Fruit fly (Drosophila melanogaster): ENCODE measurements around the gene CG15431.

Gene CG15431

dm6 chr2L:4458119-4459056 lies 17.3 kb upstream of the CG15431 start, which contains the start of gene RpL27A:
TSS of gene RpL27A (minus strand) at chr2L:4458364.
- TF ChIP-seq salr (GFP tag; optimal IDR thresholded peaks at IDR 0.05) = peak in 1 of 2 experiments; percentile 78
- TF ChIP-seq Smox (GFP tag; optimal IDR thresholded peaks at IDR 0.05) = peak; percentile 60
- peak; percentile 64 for TF ChIP-seq CG10631 (GFP tag; optimal IDR thresholded peaks at IDR 0.05)
- TF ChIP-seq achi (GFP tag; optimal IDR thresholded peaks at IDR 0.05) = peak; percentile 69
- TF ChIP-seq CG11762 (GFP tag; optimal IDR thresholded peaks at IDR 0.05; ENCODE audit: insufficient read depth) = no peak
- TF ChIP-seq CG6163 (GFP tag; IDR thresholded peaks at IDR 0.05) = peak; percentile 87
- peak; percentile 70 for TF ChIP-seq cyc (GFP tag; optimal IDR thresholded peaks at IDR 0.05)
- TF ChIP-seq Ets96B (tag; optimal IDR thresholded peaks at IDR 0.05) = peak; percentile 19
- peak; percentile 80 for TF ChIP-seq Met (GFP tag; optimal IDR thresholded peaks at IDR 0.05)
- TF ChIP-seq CG16779 (tag; optimal IDR thresholded peaks at IDR 0.05) = no peak
- TF ChIP-seq esn (GFP tag; optimal IDR thresholded peaks at IDR 0.05) = peak; percentile 79
- peak; percentile 43 for TF ChIP-seq dsx (GFP tag; optimal IDR thresholded peaks at IDR 0.05; ENCODE audit: poor library complexity, severe bottlenecking)
- peak; percentile 19 for TF ChIP-seq Sox14 (GFP tag; optimal IDR thresholded peaks at IDR 0.05)
- peak; percentile 86 for TF ChIP-seq CG3919 (GFP tag; optimal IDR thresholded peaks at IDR 0.05)
- no peak for TF ChIP-seq Hr38 (GFP tag; optimal IDR thresholded peaks at IDR 0.05)
- no peak for TF ChIP-seq Gug (GFP tag; IDR thresholded peaks at IDR 0.05)
- TF ChIP-seq Sox102F (GFP tag; optimal IDR thresholded peaks at IDR 0.05) = no peak
- peak; percentile 37 for TF ChIP-seq fd59A (GFP tag; optimal IDR thresholded peaks at IDR 0.05)
- peak; percentile 61 for TF ChIP-seq acj6 (GFP tag; optimal IDR thresholded peaks at IDR 0.05)
- peak; percentile 48 for TF ChIP-seq CG7368 (GFP tag; optimal IDR thresholded peaks at IDR 0.05)
- peak; percentile 55 for TF ChIP-seq CG10669 (GFP tag; optimal IDR thresholded peaks at IDR 0.05)
- TF ChIP-seq CG6276 (GFP tag; optimal IDR thresholded peaks at IDR 0.05) = no peak
- TF ChIP-seq Sox15 (GFP tag; optimal IDR thresholded peaks at IDR 0.05) = peak; percentile 21
- no peak for TF ChIP-seq CG4318 (GFP tag; optimal IDR thresholded peaks at IDR 0.05)
- TF ChIP-seq Ets21C (GFP tag; optimal IDR thresholded peaks at IDR 0.05) = no peak
- peak; percentile 58 for TF ChIP-seq topi (GFP tag; optimal IDR thresholded peaks at IDR 0.05)
- peak; percentile 83 for TF ChIP-seq eg (GFP tag; IDR thresholded peaks at IDR 0.05)
- TF ChIP-seq spab (GFP tag; optimal IDR thresholded peaks at IDR 0.05) = no peak
- TF ChIP-seq CG9139 (GFP tag; optimal IDR thresholded peaks at IDR 0.05) = no peak
- peak; percentile 65 for TF ChIP-seq Hr4 (GFP tag; optimal IDR thresholded peaks at IDR 0.05)
- TF ChIP-seq CG6808 (GFP tag; optimal IDR thresholded peaks at IDR 0.05) = peak; percentile 65
- TF ChIP-seq CG6854 (GFP tag; optimal IDR thresholded peaks at IDR 0.05) = peak; percentile 90
- TF ChIP-seq CG15336 (GFP tag; IDR thresholded peaks at IDR 0.05) = peak; percentile 69
- TF ChIP-seq pdm3 (GFP tag; optimal IDR thresholded peaks at IDR 0.05) = peak; percentile 57
- TF ChIP-seq ss (GFP tag; optimal IDR thresholded peaks at IDR 0.05) = peak; percentile 70 to 75
- TF ChIP-seq CG8319 (GFP tag; optimal IDR thresholded peaks at IDR 0.05) = no peak
- TF ChIP-seq Eip75B (GFP tag; optimal IDR thresholded peaks at IDR 0.05) = peak; percentile 67
- no peak for TF ChIP-seq CG11902 (GFP tag; optimal IDR thresholded peaks at IDR 0.05)
- TF ChIP-seq vri (GFP tag; optimal IDR thresholded peaks at IDR 0.05) = peak; percentile 71
- TF ChIP-seq CG32006 (GFP tag; optimal IDR thresholded peaks at IDR 0.05) = peak; percentile 60
- TF ChIP-seq CG34406 (GFP tag; optimal IDR thresholded peaks at IDR 0.05) = peak; percentile 72
- peak; percentile 49 for TF ChIP-seq fkh (GFP tag; optimal IDR thresholded peaks at IDR 0.05)
- TF ChIP-seq CG3032 (tag; optimal IDR thresholded peaks at IDR 0.05) = peak; percentile 43
- peak; percentile 85 for TF ChIP-seq svp (GFP tag)
- peak; percentile 50 for TF ChIP-seq CG1621 (tag; optimal IDR thresholded peaks at IDR 0.05)
- TF ChIP-seq Lpt (GFP tag; optimal IDR thresholded peaks at IDR 0.05) = peak; percentile 9
- TF ChIP-seq CG6792 (GFP tag; optimal IDR thresholded peaks at IDR 0.05) = peak; percentile 51
- peak; percentile 61; the same call in 2 of the 3 replicates for TF ChIP-seq CG8119 (GFP tag; IDR thresholded peaks at IDR 0.05)
- peak; percentile 70 for TF ChIP-seq OdsH (GFP tag; optimal IDR thresholded peaks at IDR 0.05)

Data from whole organism, prepupa.